Worm (Caenorhabditis elegans): ENCODE results near the gene prmt-5.

prmt-5 gene

ce11 chrIII:5222777-5223176 is 7.6 kb upstream of the prmt-5 start:
- no peak for TF ChIP-seq hrde-1 (tag; optimal IDR thresholded peaks at IDR 0.05; ENCODE audit: borderline replicate concordance)
- TF ChIP-seq T07F8.4 (tag; optimal IDR thresholded peaks at IDR 0.05) = no peak
- TF ChIP-seq ceh-91 (GFP tag; IDR thresholded peaks at IDR 0.05) = no peak
- no peak for TF ChIP-seq ztf-28 (GFP tag; IDR thresholded peaks at IDR 0.05)
- TF ChIP-seq lag-1 (GFP tag; IDR thresholded peaks at IDR 0.05) = no peak
- no peak for TF ChIP-seq B0035.1 (tag; optimal IDR thresholded peaks at IDR 0.05)
- TF ChIP-seq B0261.1 (tag; optimal IDR thresholded peaks at IDR 0.05) = no peak
- no peak for TF ChIP-seq egl-18 (GFP tag; IDR thresholded peaks at IDR 0.05)
- TF ChIP-seq akir-1 (GFP tag; optimal IDR thresholded peaks at IDR 0.05) = no peak
- no peak for TF ChIP-seq zfh-2 (GFP tag; conservative IDR thresholded peaks at IDR 0.05)
- TF ChIP-seq ekl-4 (GFP tag; IDR thresholded peaks at IDR 0.05) = no peak
- no peak for TF ChIP-seq rcor-1 (GFP tag; IDR thresholded peaks at IDR 0.05)
- TF ChIP-seq zim-3 (tag; optimal IDR thresholded peaks at IDR 0.05) = no peak
- TF ChIP-seq ztf-25 (GFP tag; IDR thresholded peaks at IDR 0.05) = no peak
- TF ChIP-seq F10E7.11 (tag; optimal IDR thresholded peaks at IDR 0.05) = no peak

- TF ChIP-seq nhr-80 (tag; optimal IDR thresholded peaks at IDR 0.05) (peak; percentile 66), attf-5 (GFP tag; optimal IDR thresholded peaks at IDR 0.05) (peak; percentile 29), F10E7.11 (tag; optimal IDR thresholded peaks at IDR 0.05) (no peak), bed-2 (GFP tag; IDR thresholded peaks at IDR 0.05) (no peak), Y53G8AR.9 (GFP tag; conservative IDR thresholded peaks at IDR 0.05) (no peak), ztf-6 (GFP tag; IDR thresholded peaks at IDR 0.05) (no peak), F57C9.4 (tag; optimal IDR thresholded peaks at IDR 0.05) (no peak), ekl-4 (GFP tag; IDR thresholded peaks at IDR 0.05) (no peak), tlf-1 (GFP tag; optimal IDR thresholded peaks at IDR 0.05) (no peak), F57A8.1 (GFP tag; optimal IDR thresholded peaks at IDR 0.05) (no peak), madf-10 (tag; optimal IDR thresholded peaks at IDR 0.05) (no peak), hrde-1 (tag; optimal IDR thresholded peaks at IDR 0.05; ENCODE audit: borderline replicate concordance) (no peak), F23B12.7 (tag; optimal IDR thresholded peaks at IDR 0.05; ENCODE audit: insufficient read depth) (no peak), B0261.1 (tag; optimal IDR thresholded peaks at IDR 0.05) (no peak), let-526 (GFP tag; IDR thresholded peaks at IDR 0.05) (no peak), cebp-1 (GFP tag; IDR thresholded peaks at IDR 0.05) (peak; percentile 78), cebp-1 (tag; optimal IDR thresholded peaks at IDR 0.05) (peak; percentile 88), nhr-90 (tag; optimal IDR thresholded peaks at IDR 0.05) (no peak)
Measured at ce11 chrIII:5224908-5225307, 5.4 kb upstream of the prmt-5 start.

ce11 chrIII:5225321-5225720 is 5.0 kb upstream of the prmt-5 start, which contains the start of gene nex-1:
Gene nex-1 (plus strand): TSS chrIII:5225621.
- TF ChIP-seq madf-3 (GFP tag; IDR thresholded peaks at IDR 0.05) (no peak), dpl-1 (GFP tag; optimal IDR thresholded peaks at IDR 0.05) (no peak), ekl-4 (GFP tag; IDR thresholded peaks at IDR 0.05) (no peak), Y56A3A.18 (GFP tag; IDR thresholded peaks at IDR 0.05) (no peak), xnd-1 (tag; optimal IDR thresholded peaks at IDR 0.05) (no peak), cebp-2 (GFP tag; IDR thresholded peaks at IDR 0.05) (no peak), efl-1 (GFP tag; optimal IDR thresholded peaks at IDR 0.05) (peak; percentile 10), snpc-1.3 (tag; optimal IDR thresholded peaks at IDR 0.05; ENCODE audit: insufficient read depth) (peak; percentile 13), Y53F4B.3 (GFP tag; IDR thresholded peaks at IDR 0.05) (no peak), ztf-18 (tag; optimal IDR thresholded peaks at IDR 0.05) (no peak), lsl-1 (GFP tag; optimal IDR thresholded peaks at IDR 0.05) (peak; percentile 68), rpc-1 (optimal IDR thresholded peaks at IDR 0.05) (no peak), rpc-1 (tag; optimal IDR thresholded peaks at IDR 0.05) (no peak)
